Fruit fly (Drosophila melanogaster) whole organism, wandering third instar larva: Measurements from ENCODE around the gene Tsp29Fb.

Experiments used
- Hnf4 ChIP-seq: fragments of 200-800 bp; sonication (Bioruptor generic); optimal IDR thresholded peaks from 2 replicates; lab custom pipeline; 2016; ENCODE audit warnings: missing biosample characterization, mild to moderate bottlenecking, missing genetic modification characterization
- dmrt93B ChIP-seq: fragments of 200-800 bp; sonication (Bioruptor generic); optimal IDR thresholded peaks from 2 replicates; lab custom pipeline; 2018; ENCODE audit warnings: missing biosample characterization, mild to moderate bottlenecking, missing genetic modification characterization
- ey ChIP-seq: fragments of 200-800 bp; sonication (Bioruptor generic); optimal IDR thresholded peaks from 2 replicates; lab custom pipeline; 2016; ENCODE audit warnings: missing biosample characterization, missing genetic modification characterization
- pan ChIP-seq: fragments of >200 bp; optimal IDR thresholded peaks from 2 replicates; lab custom pipeline; 2017

- no peak for TF ChIP-seq Hnf4 (GFP tag; lab: Kevin White, UChicago)
- no peak for TF ChIP-seq dmrt93B (GFP tag; lab: Kevin White, UChicago)
- TF ChIP-seq pan (lab: Kevin White, UChicago), result no peak
- no peak for TF ChIP-seq ey (GFP tag; lab: Kevin White, UChicago)
Measured at dm6 chr2L:8980359-8980758, 43.2 kb downstream of the Tsp29Fb start, which contains the start of gene CG18662.
